Fruit fly (Drosophila melanogaster) whole organism, adult: ENCODE results near the gene Tm2.

Source experiments
- CG11617 ChIP-seq: fragments of 200-800 bp; sonication (Bioruptor generic); optimal IDR thresholded peaks from 2 replicates; lab custom pipeline; 2017; ENCODE audit warnings: mild to moderate bottlenecking, missing biosample characterization, missing genetic modification reagents, missing genetic modification characterization
- CG12768 ChIP-seq: fragments of 200-800 bp; sonication (Bioruptor generic); optimal IDR thresholded peaks from 2 replicates; lab custom pipeline; 2017; ENCODE audit warnings: missing biosample characterization, missing genetic modification characterization, mild to moderate bottlenecking, moderate library complexity, missing genetic modification reagents
- CG14711 ChIP-seq: fragments of 200-800 bp; sonication (Bioruptor generic); optimal IDR thresholded peaks from 2 replicates; lab custom pipeline; 2018; ENCODE audit warnings: missing biosample characterization, mild to moderate bottlenecking, missing genetic modification characterization, moderate library complexity
- CG1620 ChIP-seq: fragments of 200-800 bp; sonication (Bioruptor generic); optimal IDR thresholded peaks from 2 replicates; lab custom pipeline; 2016; ENCODE audit warnings: missing biosample characterization, missing genetic modification characterization
- CG33017 ChIP-seq: fragments of 200-800 bp; sonication (Bioruptor generic); optimal IDR thresholded peaks from 2 replicates; lab custom pipeline; 2018; ENCODE audit warnings: missing biosample characterization, mild to moderate bottlenecking, missing genetic modification characterization, moderate library complexity
- CG5204 ChIP-seq: fragments of 200-800 bp; sonication (Bioruptor generic); optimal IDR thresholded peaks from 2 replicates; lab custom pipeline; 2016; ENCODE audit warnings: missing biosample characterization, missing genetic modification characterization
- CG7045 ChIP-seq: fragments of 200-800 bp; sonication (Bioruptor generic); optimal IDR thresholded peaks from 2 replicates; lab custom pipeline; 2017; ENCODE audit warnings: missing biosample characterization, mild to moderate bottlenecking, missing genetic modification characterization
- CG7101 ChIP-seq: fragments of 200-800 bp; sonication (Bioruptor generic); optimal IDR thresholded peaks from 2 replicates; lab custom pipeline; 2018; ENCODE audit warnings: missing biosample characterization, mild to moderate bottlenecking, missing genetic modification characterization, moderate library complexity
- Clk ChIP-seq: fragments of 200-800 bp; sonication (Bioruptor generic); optimal IDR thresholded peaks from 2 replicates; lab custom pipeline; 2017; ENCODE audit warnings: missing biosample characterization, missing genetic modification characterization
- Crg-1 ChIP-seq: fragments of 200-800 bp; sonication (Bioruptor generic); optimal IDR thresholded peaks from 2 replicates; lab custom pipeline; 2016; ENCODE audit warnings: missing biosample characterization, missing genetic modification characterization
- Hr96 ChIP-seq: fragments of 200-800 bp; sonication (Bioruptor generic); optimal IDR thresholded peaks from 2 replicates; lab custom pipeline; 2016; ENCODE audit warnings: missing biosample characterization, missing genetic modification characterization
- Mnt ChIP-seq: fragments of 200-800 bp; sonication (Bioruptor generic); optimal IDR thresholded peaks from 2 replicates; lab custom pipeline; 2016; ENCODE audit warnings: missing biosample characterization, mild to moderate bottlenecking, missing genetic modification characterization
- bab1 ChIP-seq: fragments of 200-800 bp; sonication (Bioruptor generic); optimal IDR thresholded peaks from 3 replicates; lab custom pipeline; 2019; ENCODE audit warnings: missing biosample characterization, mild to moderate bottlenecking, missing genetic modification characterization, moderate library complexity
- cic ChIP-seq: fragments of 200-800 bp; sonication (Bioruptor generic); optimal IDR thresholded peaks from 2 replicates; lab custom pipeline; 2017; ENCODE audit warnings: missing biosample characterization, mild to moderate bottlenecking, missing genetic modification characterization, moderate library complexity
- cnc ChIP-seq, 2 experiments: fragments of >200 bp; optimal IDR thresholded peaks; 2 replicates each; lab custom pipeline; 2017
- kay ChIP-seq: fragments of 200-800 bp; sonication (Bioruptor generic); peaks from one replicate; lab custom pipeline; 2016; ENCODE audit warnings: missing biosample characterization, missing genetic modification characterization, borderline replicate concordance
- ovo ChIP-seq: fragments of 200-800 bp; sonication (Bioruptor generic); optimal IDR thresholded peaks from 2 replicates; lab custom pipeline; 2016; ENCODE audit warnings: missing biosample characterization, missing genetic modification characterization
- pad ChIP-seq: fragments of 200-800 bp; sonication (Bioruptor generic); optimal IDR thresholded peaks from 3 replicates; lab custom pipeline; 2017; ENCODE audit warnings: missing biosample characterization, missing genetic modification characterization, mild to moderate bottlenecking, moderate library complexity, missing genetic modification reagents
- tj ChIP-seq: fragments of 200-800 bp; sonication (Bioruptor generic); optimal IDR thresholded peaks from 3 replicates; lab custom pipeline; 2017; ENCODE audit warnings: missing biosample characterization, mild to moderate bottlenecking, missing genetic modification characterization, moderate library complexity
- toe ChIP-seq: fragments of 200-800 bp; sonication (Bioruptor generic); optimal IDR thresholded peaks from 2 replicates; lab custom pipeline; 2016; ENCODE audit warnings: missing biosample characterization, missing genetic modification characterization

The Tm2 gene

dm6 chr3R:15339111-15339510 is 29.1 kb downstream of the Tm2 start:
- TF ChIP-seq Mnt (GFP tag; lab: Kevin White, UChicago) (no peak), toe (GFP tag; lab: Kevin White, UChicago) (no peak), bab1 (no peak), ovo (no peak), CG7045 (no peak), Crg-1 (GFP tag; lab: Kevin White, UChicago) (no peak), CG14711 (tag; lab: Kevin White, UChicago) (no peak), pad (GFP tag; lab: Kevin White, UChicago) (no peak), CG5204 (GFP tag; lab: Kevin White, UChicago) (no peak), cnc (optimal IDR thresholded peaks at IDR 0.05; lab: Kevin White, UChicago) (no peak)

dm6 chr3R:15340052-15340732 is 30.2 kb downstream of the Tm2 start, which contains the start of gene SerRS-m:
TSS of gene SerRS-m (plus strand) at chr3R:15340667.
- TF ChIP-seq CG11617 (GFP tag; lab: Kevin White, UChicago), result peak; percentile 1
- TF ChIP-seq ovo, result peak; percentile 43
- TF ChIP-seq CG7045, result no peak
- peak; percentile 5 for TF ChIP-seq bab1

- no peak for TF ChIP-seq CG14711 (tag; lab: Kevin White, UChicago)
- peak; percentile 3 for TF ChIP-seq CG7045
- TF ChIP-seq cic (GFP tag; lab: Kevin White, UChicago), result no peak
- no peak for TF ChIP-seq toe (GFP tag; lab: Kevin White, UChicago)
- TF ChIP-seq Mnt (GFP tag; lab: Kevin White, UChicago), result no peak
- TF ChIP-seq ovo, result no peak
- no peak for TF ChIP-seq kay (GFP tag; lab: Kevin White, UChicago)
- no peak for TF ChIP-seq CG7101
- TF ChIP-seq Crg-1 (GFP tag; lab: Kevin White, UChicago), result no peak
- TF ChIP-seq CG12768 (GFP tag; lab: Kevin White, UChicago), result peak; percentile 0
- no peak for TF ChIP-seq CG1620 (GFP tag; lab: Kevin White, UChicago)
- no peak for TF ChIP-seq pad (GFP tag; lab: Kevin White, UChicago)
- TF ChIP-seq tj (GFP tag; lab: Kevin White, UChicago), result peak; percentile 94
- no peak for TF ChIP-seq CG5204 (GFP tag; lab: Kevin White, UChicago)
- no peak for TF ChIP-seq bab1
- TF ChIP-seq Clk, result no peak
Measured at dm6 chr3R:15342432-15342925, 32.5 kb downstream of the Tm2 start.

- peak; percentile 38 for TF ChIP-seq ovo
- peak; percentile 86 for TF ChIP-seq CG11617 (GFP tag; lab: Kevin White, UChicago)
- TF ChIP-seq CG7101, result peak; percentile 58
- peak; percentile 51 for TF ChIP-seq Clk
- TF ChIP-seq cic (GFP tag; lab: Kevin White, UChicago), result peak; percentile 58
- peak; percentile 67 for TF ChIP-seq CG7045
- TF ChIP-seq CG1620 (GFP tag; lab: Kevin White, UChicago), result peak; percentile 64
- no peak for TF ChIP-seq tj (GFP tag; lab: Kevin White, UChicago)
- TF ChIP-seq toe (GFP tag; lab: Kevin White, UChicago), result peak; percentile 90
- TF ChIP-seq CG12768 (GFP tag; lab: Kevin White, UChicago), result peak; percentile 35
- TF ChIP-seq bab1, result peak; percentile 1
- peak; percentile 82 for TF ChIP-seq Mnt (GFP tag; lab: Kevin White, UChicago)
- TF ChIP-seq CG14711 (tag; lab: Kevin White, UChicago), result peak; percentile 44
- TF ChIP-seq Hr96 (GFP tag; lab: Kevin White, UChicago), result no peak
- TF ChIP-seq pad (GFP tag; lab: Kevin White, UChicago), result peak; percentile 68
- TF ChIP-seq CG5204 (GFP tag; lab: Kevin White, UChicago), result no peak
- peak; percentile 24 for TF ChIP-seq CG33017 (tag; lab: Kevin White, UChicago)
- TF ChIP-seq kay (GFP tag; lab: Kevin White, UChicago), result no peak
- TF ChIP-seq Crg-1 (GFP tag; lab: Kevin White, UChicago), result peak; percentile 78
- no peak for TF ChIP-seq cnc (optimal IDR thresholded peaks at IDR 0.05; lab: Kevin White, UChicago)
Measured at dm6 chr3R:15342926-15343685, 33.1 kb downstream of the Tm2 start, which contains the start of gene Nagk. TSS of gene Nagk (minus strand) at chr3R:15343256.

dm6 chr3R:15345198-15346017 is 35.4 kb downstream of the Tm2 start:
- TF ChIP-seq tj (GFP tag; lab: Kevin White, UChicago) (peak; percentile 21), cnc (optimal IDR thresholded peaks at IDR 0.05; lab: Kevin White, UChicago) (peak; percentile 60 to 77), Clk (no peak), ovo (peak; percentile 10), CG7101 (no peak)

- TF ChIP-seq Mnt (GFP tag; lab: Kevin White, UChicago) (peak; percentile 84), bab1 (peak; percentile 41), CG7045 (no peak)
Measured at dm6 chr3R:15346018-15346383, 36.0 kb downstream of the Tm2 start, which contains the start of the genes Surf4 and CG31301. TSS of gene Surf4 (minus strand) at chr3R:15346176. TSS of gene CG31301 (plus strand) at chr3R:15346205.
